Fruit fly (Drosophila melanogaster) whole organism, pupa: ENCODE data around the gene CG32706.

Experiments used
- CG13204 ChIP-seq: fragments of 200-800 bp; sonication (Bioruptor generic); optimal IDR thresholded peaks from 2 replicates; lab custom pipeline; 2018; ENCODE audit warnings: missing biosample characterization, mild to moderate bottlenecking, missing genetic modification characterization, moderate library complexity
- CG14655 ChIP-seq: fragments of 200-800 bp; sonication (Bioruptor generic); optimal IDR thresholded peaks from 3 replicates; lab custom pipeline; 2017; ENCODE audit warnings: mild to moderate bottlenecking, missing biosample characterization, missing genetic modification reagents, missing genetic modification characterization
- CG34367 ChIP-seq: fragments of 200-800 bp; sonication (Bioruptor generic); optimal IDR thresholded peaks from 2 replicates; lab custom pipeline; 2018; ENCODE audit warnings: missing biosample characterization, mild to moderate bottlenecking, missing genetic modification characterization
- CG4496 ChIP-seq: fragments of 200-800 bp; sonication (Bioruptor generic); IDR thresholded peaks from 3 replicates; pipeline ENCODE4 v1.3.6; 2022; ENCODE audit warnings: missing biosample characterization, missing genetic modification characterization
- Ets98B ChIP-seq: fragments of 200-800 bp; sonication (Bioruptor generic); IDR thresholded peaks from 2 replicates; pipeline ENCODE4 v1.3.6; 2022; ENCODE audit warnings: missing biosample characterization, missing genetic modification characterization

- TF ChIP-seq CG13204 (no peak), Ets98B (GFP tag; lab: Robert Waterston, UW) (no peak), CG14655 (GFP tag; lab: Kevin White, UChicago) (no peak), CG4496 (GFP tag; lab: Robert Waterston, UW) (no peak), CG34367 (tag; lab: Kevin White, UChicago) (no peak)
These were observed 30.9 kb downstream of the CG32706 start for dm6 chrX:9117831-9118230.
